Worm (Caenorhabditis elegans) whole organism, mixed stage, embryonic: Measurements from ENCODE around the gene col-174.

ENCODE experiments used
- lsy-2 ChIP-seq: fragments of 150-350 bp; optimal IDR thresholded peaks from 2 replicates; lab custom pipeline; 2014; ENCODE audit warnings: missing biosample characterization, missing genetic modification characterization
- mep-1 ChIP-seq: fragments of 150-350 bp; optimal IDR thresholded peaks from 2 replicates; lab custom pipeline; 2017; ENCODE audit warnings: missing biosample characterization, missing genetic modification reagents, missing genetic modification characterization, inconsistent platforms
- mls-2 ChIP-seq: sonication (generic microtip); optimal IDR thresholded peaks from 2 replicates; lab custom pipeline; 2016; ENCODE audit warnings: mild to moderate bottlenecking, missing genetic modification characterization, moderate library complexity, missing compliant biosample characterization
- sptf-1 ChIP-seq: sonication (generic microtip); optimal IDR thresholded peaks from 2 replicates; lab custom pipeline; 2017; ENCODE audit warnings: mild to moderate bottlenecking, missing genetic modification characterization, moderate library complexity, missing compliant biosample characterization
- tbx-8 ChIP-seq: fragments of 200-800 bp; sonication (Bioruptor generic); optimal IDR thresholded peaks from 2 replicates; lab custom pipeline; 2018; ENCODE audit warnings: mild to moderate bottlenecking, missing genetic modification characterization, moderate library complexity, missing compliant biosample characterization
- unc-39 ChIP-seq: fragments of 150-350 bp; optimal IDR thresholded peaks from 2 replicates; lab custom pipeline; 2014; ENCODE audit warnings: missing biosample characterization, missing genetic modification characterization

ce11 chrX:7575939-7576338 is 29.3 kb downstream of the col-174 start:
- TF ChIP-seq sptf-1 (tag; lab: Kevin White, UChicago) (no peak), lsy-2 (no peak), unc-39 (tag; lab: Kevin White, UChicago) (no peak), mls-2 (tag; lab: Kevin White, UChicago) (no peak), tbx-8 (no peak), mep-1 (tag; lab: Kevin White, UChicago) (no peak)
